Fruit fly (Drosophila melanogaster) whole organism, prepupa: ENCODE measurements around the gene Spec2.

Source experiments
- CG10631 ChIP-seq: fragments of 200-800 bp; sonication (Bioruptor generic); optimal IDR thresholded peaks from 2 replicates; lab custom pipeline; 2016; ENCODE audit warnings: missing biosample characterization, missing genetic modification characterization
- CG10669 ChIP-seq: fragments of 200-800 bp; sonication (Bioruptor generic); optimal IDR thresholded peaks from 3 replicates; lab custom pipeline; 2018; ENCODE audit warnings: missing biosample characterization, mild to moderate bottlenecking, missing genetic modification characterization, moderate library complexity
- CG11294 ChIP-seq: fragments of 200-800 bp; sonication (Bioruptor generic); IDR thresholded peaks from 2 replicates; pipeline ENCODE4 v1.3.6; 2022; ENCODE audit warnings: missing biosample characterization, missing genetic modification characterization
- CG11762 ChIP-seq: fragments of 200-800 bp; sonication (Bioruptor generic); optimal IDR thresholded peaks from 3 replicates; lab custom pipeline; 2016; ENCODE audit warnings: missing biosample characterization, missing genetic modification characterization; ENCODE audit not compliant: insufficient read depth
- CG11902 ChIP-seq: fragments of 200-800 bp; sonication (Bioruptor generic); optimal IDR thresholded peaks from 3 replicates; lab custom pipeline; 2016; ENCODE audit warnings: missing biosample characterization, missing genetic modification characterization
- CG15336 ChIP-seq: fragments of 200-800 bp; sonication (Bioruptor generic); IDR thresholded peaks from 2 replicates; pipeline ENCODE4 v1.3.6; 2022; ENCODE audit warnings: missing biosample characterization, missing genetic modification characterization
- CG1621 ChIP-seq: fragments of 200-800 bp; sonication (Bioruptor generic); optimal IDR thresholded peaks from 3 replicates; lab custom pipeline; 2018; ENCODE audit warnings: missing biosample characterization, mild to moderate bottlenecking, missing genetic modification characterization
- CG16779 ChIP-seq: fragments of 200-800 bp; sonication (Bioruptor generic); optimal IDR thresholded peaks from 3 replicates; lab custom pipeline; 2017; ENCODE audit warnings: missing biosample characterization, mild to moderate bottlenecking, missing genetic modification characterization
- CG3032 ChIP-seq: fragments of 200-800 bp; optimal IDR thresholded peaks from 2 replicates; lab custom pipeline; 2019; ENCODE audit warnings: missing biosample characterization, mild to moderate bottlenecking, missing genetic modification characterization, moderate library complexity
- CG31627 ChIP-seq: fragments of 200-800 bp; sonication (Bioruptor generic); optimal IDR thresholded peaks from 3 replicates; lab custom pipeline; 2016; ENCODE audit warnings: missing biosample characterization, missing genetic modification characterization
- CG3919 ChIP-seq: fragments of 200-800 bp; sonication (Bioruptor generic); optimal IDR thresholded peaks from 3 replicates; lab custom pipeline; 2016; ENCODE audit warnings: missing biosample characterization, missing genetic modification characterization
- CG6276 ChIP-seq: fragments of 200-800 bp; sonication (Bioruptor generic); optimal IDR thresholded peaks from 2 replicates; lab custom pipeline; 2017; ENCODE audit warnings: missing biosample characterization, mild to moderate bottlenecking, missing genetic modification characterization
- CG6792 ChIP-seq: fragments of 200-800 bp; sonication (Bioruptor generic); optimal IDR thresholded peaks from 3 replicates; lab custom pipeline; 2016; ENCODE audit warnings: missing biosample characterization, missing genetic modification characterization
- CG6808 ChIP-seq: fragments of 200-800 bp; sonication (Bioruptor generic); optimal IDR thresholded peaks from 3 replicates; lab custom pipeline; 2017; ENCODE audit warnings: missing biosample characterization, missing genetic modification characterization, mild to moderate bottlenecking, moderate library complexity, missing genetic modification reagents
- CG6854 ChIP-seq: fragments of 200-800 bp; sonication (Bioruptor generic); optimal IDR thresholded peaks from 2 replicates; lab custom pipeline; 2017; ENCODE audit warnings: missing biosample characterization, mild to moderate bottlenecking, missing genetic modification characterization
- CG7368 ChIP-seq: fragments of 200-800 bp; sonication (Bioruptor generic); optimal IDR thresholded peaks from 3 replicates; lab custom pipeline; 2016; ENCODE audit warnings: missing biosample characterization, missing genetic modification characterization
- CG8119 ChIP-seq: fragments of 200-800 bp; sonication (Bioruptor generic); IDR thresholded peaks from 3 replicates; pipeline ENCODE4 v1.3.6; 2022; ENCODE audit warnings: missing biosample characterization, missing genetic modification characterization
- CG8319 ChIP-seq: fragments of 200-800 bp; sonication (Bioruptor generic); optimal IDR thresholded peaks from 3 replicates; lab custom pipeline; 2016; ENCODE audit warnings: missing biosample characterization, missing genetic modification characterization
- CG8632 ChIP-seq: fragments of 200-800 bp; sonication (Bioruptor generic); optimal IDR thresholded peaks from 3 replicates; lab custom pipeline; 2016; ENCODE audit warnings: missing biosample characterization, missing genetic modification characterization
- Eip75B ChIP-seq: fragments of 200-800 bp; sonication (Bioruptor generic); optimal IDR thresholded peaks from 3 replicates; lab custom pipeline; 2016; ENCODE audit warnings: missing biosample characterization, missing genetic modification characterization
- Eip78C ChIP-seq: fragments of 200-800 bp; sonication (Bioruptor generic); peaks from one replicate; lab custom pipeline; 2016; ENCODE audit warnings: missing biosample characterization, missing genetic modification characterization
- Eip93F ChIP-seq: fragments of 200-800 bp; sonication (Bioruptor generic); optimal IDR thresholded peaks from 2 replicates; lab custom pipeline; 2016; ENCODE audit warnings: missing biosample characterization, mild to moderate bottlenecking, missing genetic modification characterization
- Ets21C ChIP-seq: fragments of 200-800 bp; sonication (Bioruptor generic); optimal IDR thresholded peaks from 3 replicates; lab custom pipeline; 2016; ENCODE audit warnings: missing biosample characterization, missing genetic modification characterization
- Ets96B ChIP-seq: fragments of 200-800 bp; optimal IDR thresholded peaks from 2 replicates; lab custom pipeline; 2019; ENCODE audit warnings: missing biosample characterization, mild to moderate bottlenecking, missing genetic modification characterization, moderate library complexity
- Gug ChIP-seq: fragments of 200-800 bp; sonication (Bioruptor generic); IDR thresholded peaks from 2 replicates; pipeline ENCODE4 v1.3.6; 2022; ENCODE audit warnings: missing biosample characterization, missing genetic modification characterization
- Hr38 ChIP-seq: sonication (Bioruptor generic); optimal IDR thresholded peaks from 2 replicates; lab custom pipeline; 2016; ENCODE audit warnings: missing biosample characterization, missing genetic modification characterization
- Hr39 ChIP-seq: fragments of 200-800 bp; sonication (Bioruptor generic); optimal IDR thresholded peaks from 2 replicates; lab custom pipeline; 2016; ENCODE audit warnings: missing biosample characterization, missing genetic modification characterization
- Hr4 ChIP-seq: fragments of 200-800 bp; sonication (Bioruptor generic); optimal IDR thresholded peaks from 3 replicates; lab custom pipeline; 2016; ENCODE audit warnings: missing biosample characterization, missing genetic modification characterization
- Lpt ChIP-seq: fragments of 200-800 bp; sonication (Bioruptor generic); optimal IDR thresholded peaks from 3 replicates; lab custom pipeline; 2016; ENCODE audit warnings: missing biosample characterization, missing genetic modification characterization
- Met ChIP-seq: fragments of 200-800 bp; sonication (Bioruptor generic); optimal IDR thresholded peaks from 3 replicates; lab custom pipeline; 2016; ENCODE audit warnings: missing biosample characterization, missing genetic modification characterization
- OdsH ChIP-seq: fragments of 200-800 bp; sonication (Bioruptor generic); optimal IDR thresholded peaks from 3 replicates; lab custom pipeline; 2016; ENCODE audit warnings: missing biosample characterization, missing genetic modification characterization
- Smox ChIP-seq: fragments of 200-800 bp; sonication (Bioruptor generic); optimal IDR thresholded peaks from 3 replicates; lab custom pipeline; 2016; ENCODE audit warnings: missing biosample characterization, missing genetic modification characterization
- Sox14 ChIP-seq: fragments of 200-800 bp; sonication (Bioruptor generic); optimal IDR thresholded peaks from 3 replicates; lab custom pipeline; 2016; ENCODE audit warnings: missing biosample characterization, missing genetic modification characterization
- achi ChIP-seq: fragments of 200-800 bp; sonication (Bioruptor generic); optimal IDR thresholded peaks from 3 replicates; lab custom pipeline; 2016; ENCODE audit warnings: missing biosample characterization, missing genetic modification characterization
- acj6 ChIP-seq: fragments of 200-800 bp; sonication (Bioruptor generic); optimal IDR thresholded peaks from 3 replicates; lab custom pipeline; 2016; ENCODE audit warnings: missing biosample characterization, missing genetic modification characterization
- cyc ChIP-seq: fragments of 200-800 bp; sonication (Bioruptor generic); optimal IDR thresholded peaks from 3 replicates; lab custom pipeline; 2016; ENCODE audit warnings: missing biosample characterization, missing genetic modification characterization
- dac ChIP-seq: fragments of 200-800 bp; sonication (Bioruptor generic); optimal IDR thresholded peaks from 2 replicates; lab custom pipeline; 2017; ENCODE audit warnings: missing biosample characterization, mild to moderate bottlenecking, missing genetic modification characterization
- dsx ChIP-seq: fragments of 200-800 bp; optimal IDR thresholded peaks from 3 replicates; lab custom pipeline; 2019; ENCODE audit warnings: missing biosample characterization, mild to moderate bottlenecking, missing genetic modification characterization, moderate library complexity; ENCODE audit not compliant: poor library complexity, severe bottlenecking
- eg ChIP-seq: fragments of 200-800 bp; sonication (Bioruptor generic); IDR thresholded peaks from 3 replicates; pipeline ENCODE4 v1.3.6; 2022; ENCODE audit warnings: missing biosample characterization, missing genetic modification characterization
- fd59A ChIP-seq: fragments of 200-800 bp; sonication (Bioruptor generic); optimal IDR thresholded peaks from 2 replicates; lab custom pipeline; 2017; ENCODE audit warnings: missing biosample characterization, mild to moderate bottlenecking, missing genetic modification characterization, missing genetic modification reagents
- fd85E ChIP-seq: fragments of 200-800 bp; sonication (Bioruptor generic); optimal IDR thresholded peaks from 3 replicates; lab custom pipeline; 2016; ENCODE audit warnings: missing biosample characterization, missing genetic modification characterization
- fkh ChIP-seq: fragments of 200-800 bp; sonication (Bioruptor generic); optimal IDR thresholded peaks from 3 replicates; lab custom pipeline; 2017; ENCODE audit warnings: missing biosample characterization, mild to moderate bottlenecking, missing genetic modification characterization, moderate library complexity
- lz ChIP-seq: fragments of 200-800 bp; sonication (Bioruptor generic); optimal IDR thresholded peaks from 3 replicates; lab custom pipeline; 2016; ENCODE audit warnings: missing biosample characterization, missing genetic modification characterization
- pdm3 ChIP-seq: fragments of 200-800 bp; sonication (Bioruptor generic); optimal IDR thresholded peaks from 3 replicates; lab custom pipeline; 2016; ENCODE audit warnings: missing biosample characterization, missing genetic modification characterization
- salr ChIP-seq, 2 experiments: fragments of 200-800 bp; sonication (Bioruptor generic); optimal IDR thresholded peaks; 3 replicates each; lab custom pipeline; 2016 to 2018; ENCODE audit warnings: missing biosample characterization in 2 of 2, missing genetic modification characterization in 2 of 2, mild to moderate bottlenecking in 1 of 2
- spab ChIP-seq: fragments of 200-800 bp; sonication (Bioruptor generic); optimal IDR thresholded peaks from 2 replicates; lab custom pipeline; 2017; ENCODE audit warnings: missing biosample characterization, mild to moderate bottlenecking, missing genetic modification characterization, missing genetic modification reagents
- ss ChIP-seq, 2 experiments: fragments of 200-800 bp; sonication (Bioruptor generic); optimal IDR thresholded peaks; 2 replicates in 1 of 2; 3 replicates in 1 of 2; lab custom pipeline; 2017 to 2018; ENCODE audit warnings: mild to moderate bottlenecking in 2 of 2, missing biosample characterization in 2 of 2, missing genetic modification characterization in 2 of 2, moderate library complexity in 1 of 2
- svp ChIP-seq: fragments of 200-800 bp; sonication (Bioruptor generic); peaks from one replicate; lab custom pipeline; 2016; ENCODE audit warnings: missing biosample characterization, missing genetic modification characterization
- topi ChIP-seq: fragments of 200-800 bp; sonication (Bioruptor generic); optimal IDR thresholded peaks from 3 replicates; lab custom pipeline; 2016; ENCODE audit warnings: missing biosample characterization, missing genetic modification characterization
- vri ChIP-seq: fragments of 200-800 bp; sonication (Bioruptor generic); optimal IDR thresholded peaks from 3 replicates; lab custom pipeline; 2016; ENCODE audit warnings: missing biosample characterization, mild to moderate bottlenecking, missing genetic modification characterization

The Spec2 gene

dm6 chr3R:5648569-5649476 lies 24.9 kb upstream of the Spec2 start, which contains the start of the genes MTA1-like and Sec23:
Gene MTA1-like (minus strand): TSS chr3R:5648738.
Gene Sec23 (plus strand): TSS chr3R:5649065.
- peak; percentile 28 for TF ChIP-seq vri (GFP tag; lab: Kevin White, UChicago)
- TF ChIP-seq lz (GFP tag; lab: Kevin White, UChicago), result peak; percentile 58
- peak; percentile 12 for TF ChIP-seq CG6854 (GFP tag; lab: Kevin White, UChicago)
- TF ChIP-seq Sox14, result no peak
- TF ChIP-seq CG31627 (GFP tag; lab: Kevin White, UChicago), result peak; percentile 65
- TF ChIP-seq CG6792 (GFP tag; lab: Kevin White, UChicago), result peak; percentile 58
- peak; percentile 18 for TF ChIP-seq fd59A
- TF ChIP-seq CG11294 (GFP tag; lab: Robert Waterston, UW), result 0 out of 2 replicates have a peak, but pooled peaks have one; percentile 11
- peak; percentile 40 for TF ChIP-seq topi (GFP tag; lab: Kevin White, UChicago)
- no peak for TF ChIP-seq CG7368 (GFP tag; lab: Kevin White, UChicago)
- TF ChIP-seq Hr4 (GFP tag; lab: Kevin White, UChicago), result peak; percentile 61
- peak; percentile 35 to 59 for TF ChIP-seq salr (GFP tag; optimal IDR thresholded peaks at IDR 0.05; lab: Kevin White, UChicago)
- no peak for TF ChIP-seq Eip93F (GFP tag; lab: Kevin White, UChicago)
- TF ChIP-seq svp (GFP tag; lab: Kevin White, UChicago), result peak; percentile 88
- TF ChIP-seq pdm3 (GFP tag; lab: Kevin White, UChicago), result peak; percentile 44
- peak; percentile 91 for TF ChIP-seq fkh (GFP tag; lab: Kevin White, UChicago)
- TF ChIP-seq dac (GFP tag; lab: Kevin White, UChicago), result no peak
- peak; percentile 51 for TF ChIP-seq cyc (GFP tag; lab: Kevin White, UChicago)
- TF ChIP-seq achi, result peak; percentile 63
- TF ChIP-seq CG16779 (tag; lab: Kevin White, UChicago), result no peak
- no peak for TF ChIP-seq CG1621 (tag; lab: Kevin White, UChicago)
- peak; percentile 4 for TF ChIP-seq Lpt
- peak; percentile 62 for TF ChIP-seq Ets21C (GFP tag; lab: Kevin White, UChicago)
- no peak for TF ChIP-seq CG6808
- peak; percentile 76 for TF ChIP-seq OdsH (GFP tag; lab: Kevin White, UChicago)
- peak; percentile 77 for TF ChIP-seq CG10631
- TF ChIP-seq Hr39 (GFP tag; lab: Kevin White, UChicago), result peak; percentile 68
- TF ChIP-seq CG10669, result peak; percentile 21
- TF ChIP-seq Eip78C, result peak; percentile 57
- peak; percentile 11; the same call in 1 of the 2 replicates for TF ChIP-seq Gug (GFP tag; lab: Robert Waterston, UW)
- TF ChIP-seq CG15336 (GFP tag; lab: Robert Waterston, UW), result no peak
- peak; percentile 44 for TF ChIP-seq Met
- TF ChIP-seq CG3032 (tag; lab: Kevin White, UChicago), result peak; percentile 54
- peak; percentile 61 for TF ChIP-seq CG8632 (GFP tag; lab: Kevin White, UChicago)
- no peak for TF ChIP-seq fd85E (GFP tag; lab: Kevin White, UChicago)
- TF ChIP-seq Smox (GFP tag; lab: Kevin White, UChicago), result peak; percentile 45
- TF ChIP-seq ss (GFP tag; optimal IDR thresholded peaks at IDR 0.05; lab: Kevin White, UChicago), result peak; percentile 21 to 28
- peak; percentile 49 for TF ChIP-seq CG3919 (GFP tag; lab: Kevin White, UChicago)
- no peak for TF ChIP-seq CG8119
- TF ChIP-seq CG6276, result no peak
- peak; percentile 49 for TF ChIP-seq CG11902 (GFP tag; lab: Kevin White, UChicago)
- TF ChIP-seq Hr38 (GFP tag; lab: Kevin White, UChicago), result no peak
- TF ChIP-seq CG8319 (GFP tag; lab: Kevin White, UChicago), result peak; percentile 34
- 0 out of 3 replicates have a peak, but pooled peaks have one; percentile 38 for TF ChIP-seq eg
- TF ChIP-seq acj6, result peak; percentile 80
- TF ChIP-seq Eip75B (GFP tag; lab: Kevin White, UChicago), result no peak
- TF ChIP-seq spab (GFP tag; lab: Kevin White, UChicago), result no peak
- TF ChIP-seq Ets96B (tag; lab: Kevin White, UChicago), result peak; percentile 44
- peak; percentile 48 for TF ChIP-seq dsx (GFP tag; lab: Kevin White, UChicago)
- TF ChIP-seq CG11762 (GFP tag; lab: Kevin White, UChicago), result peak; percentile 29
